Worm (Caenorhabditis elegans) whole organism, L4 larva: ENCODE data around the gene col-33.

Experiments used
- lin-15B ChIP-seq: fragments of 150-350 bp; sonication (generic microtip); optimal IDR thresholded peaks from 3 replicates; lab custom pipeline; 2014; ENCODE audit warnings: missing biosample characterization, missing genetic modification characterization
- nhr-11 ChIP-seq: fragments of 150-350 bp; optimal IDR thresholded peaks from 2 replicates; lab custom pipeline; 2014; ENCODE audit warnings: missing biosample characterization, missing genetic modification characterization
- pha-4 ChIP-seq, 2 experiments: fragments of 150-350 bp in 1 of 2; fragments of 200-800 bp in 1 of 2; sonication (Bioruptor generic) in 1 of 2; IDR thresholded peaks in 1 of 2; optimal IDR thresholded peaks in 1 of 2; 2 replicates each; pipeline versions ENCODE4 v1.3.6 to Lab custom; 2014 to 2022; ENCODE audit warnings: missing genetic modification characterization in 2 of 2, missing genetic modification reagents in 2 of 2, missing biosample characterization in 1 of 2, missing compliant biosample characterization in 1 of 2
- snpc-4 ChIP-seq: fragments of 150-350 bp; optimal IDR thresholded peaks from 2 replicates; lab custom pipeline; 2014; ENCODE audit warnings: missing biosample characterization, missing genetic modification characterization
- unc-130 ChIP-seq: sonication (generic microtip); optimal IDR thresholded peaks from 2 replicates; lab custom pipeline; 2016; ENCODE audit warnings: missing genetic modification reagents, missing genetic modification characterization, missing compliant biosample characterization

DNA sequence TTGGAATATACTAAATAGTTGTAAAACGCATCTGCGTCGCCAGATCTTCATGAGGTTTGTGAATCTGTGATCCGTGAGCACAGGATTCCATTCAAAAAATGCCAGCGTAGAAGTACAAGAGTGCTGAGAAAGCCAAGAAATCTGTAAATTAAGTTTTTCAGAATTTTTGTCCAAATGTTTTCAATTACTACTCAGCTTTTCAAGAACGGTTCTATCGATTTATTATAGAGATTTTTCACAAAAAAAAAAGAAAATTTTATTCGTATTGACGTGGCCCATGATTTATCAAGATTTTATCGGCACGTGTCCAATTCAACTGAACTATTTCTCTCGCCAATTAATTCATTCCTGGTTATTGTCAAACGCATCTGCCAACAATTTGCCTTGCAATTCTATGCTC, 6.2 kb downstream of the col-33 start, which contains the start of gene F36A4.3:
- TF ChIP-seq nhr-11: no peak
- TF ChIP-seq snpc-4 (tag; lab: Kevin White, UChicago): no peak
- TF ChIP-seq unc-130: no peak
- no peak for TF ChIP-seq pha-4 (GFP tag; IDR thresholded peaks at IDR 0.05; lab: Robert Waterston, UW)
- TF ChIP-seq pha-4 (tag; optimal IDR thresholded peaks at IDR 0.05; lab: Kevin White, UChicago): no peak
- no peak for TF ChIP-seq lin-15B (tag; lab: Kevin White, UChicago)
